Worm (Caenorhabditis elegans) whole organism, L1 larva: ENCODE results near the gene F07B10.4.

Experiments used
- C16A3.4 ChIP-seq: fragments of 150-350 bp; optimal IDR thresholded peaks from 2 replicates; lab custom pipeline; 2014; ENCODE audit warnings: missing biosample characterization, missing genetic modification characterization
- C34B4.2 ChIP-seq: sonication (generic microtip); optimal IDR thresholded peaks from 2 replicates; lab custom pipeline; 2017; ENCODE audit warnings: mild to moderate bottlenecking, missing genetic modification characterization, missing compliant biosample characterization
- F16B12.6 ChIP-seq: fragments of 150-350 bp; optimal IDR thresholded peaks from 2 replicates; lab custom pipeline; 2014; ENCODE audit warnings: missing biosample characterization, missing genetic modification characterization
- blmp-1 ChIP-seq: fragments of 150-350 bp; optimal IDR thresholded peaks from 2 replicates; lab custom pipeline; 2014; ENCODE audit warnings: missing biosample characterization, missing genetic modification characterization
- ceh-63 ChIP-seq: fragments of 200-800 bp; sonication (Bioruptor generic); optimal IDR thresholded peaks from 2 replicates; lab custom pipeline; 2018; ENCODE audit warnings: mild to moderate bottlenecking, missing genetic modification characterization, missing compliant biosample characterization
- ceh-82 ChIP-seq, 3 experiments: fragments of 150-350 bp in 1 of 3; sonication (generic microtip) in 2 of 3; optimal IDR thresholded peaks; 2 replicates each; lab custom pipeline; 2014 to 2017; ENCODE audit warnings: missing biosample characterization in 3 of 3, missing genetic modification characterization in 3 of 3
- ceh-88 ChIP-seq: fragments of 200-800 bp; sonication (Bioruptor generic); IDR thresholded peaks from 2 replicates; pipeline ENCODE4 v1.3.6; 2022; ENCODE audit warnings: missing genetic modification characterization, missing compliant biosample characterization
- ceh-90 ChIP-seq: sonication (generic microtip); optimal IDR thresholded peaks from 2 replicates; lab custom pipeline; 2016; ENCODE audit warnings: missing genetic modification characterization, missing compliant biosample characterization
- ces-1 ChIP-seq: fragments of 150-350 bp; optimal IDR thresholded peaks from 2 replicates; lab custom pipeline; 2014; ENCODE audit warnings: missing biosample characterization, missing genetic modification reagents, missing genetic modification characterization
- dpl-1 ChIP-seq, 3 experiments: fragments of 150-350 bp in 2 of 3; sonication (generic microtip) in 1 of 3; optimal IDR thresholded peaks; 2 replicates each; lab custom pipeline; 2014 to 2017; ENCODE audit warnings: missing biosample characterization in 3 of 3, missing genetic modification characterization in 3 of 3, missing genetic modification reagents in 3 of 3
- dsc-1 ChIP-seq: sonication (generic microtip); optimal IDR thresholded peaks from 2 replicates; lab custom pipeline; 2016; ENCODE audit warnings: mild to moderate bottlenecking, missing genetic modification characterization, missing compliant biosample characterization
- efl-1 ChIP-seq, 4 experiments: fragments of 150-350 bp; optimal IDR thresholded peaks in 3 of 4; peaks in 1 of 4; 1 replicate in 1 of 4; 2 replicates in 3 of 4; lab custom pipeline; 2014; ENCODE audit warnings: missing biosample characterization in 2 of 4, missing genetic modification characterization in 2 of 4, missing genetic modification reagents in 2 of 4
- elt-2 ChIP-seq: sonication (generic microtip); optimal IDR thresholded peaks from 2 replicates; lab custom pipeline; 2016; ENCODE audit warnings: missing genetic modification characterization, mild to moderate bottlenecking, inconsistent platforms, missing compliant biosample characterization, missing genetic modification reagents
- elt-3 ChIP-seq, 6 experiments: fragments of 150-350 bp in 1 of 6; sonication (generic microtip); optimal IDR thresholded peaks; 2 replicates each; lab custom pipeline; 2017 to 2018; ENCODE audit warnings: missing biosample characterization in 6 of 6, missing genetic modification characterization in 6 of 6, inconsistent platforms in 1 of 6
- grh-1 ChIP-seq: fragments of 200-800 bp; sonication (Bioruptor generic); IDR thresholded peaks from 2 replicates; pipeline ENCODE4 v1.3.6; 2022; ENCODE audit warnings: missing genetic modification reagents, missing genetic modification characterization, missing compliant biosample characterization
- hlh-4 ChIP-seq: sonication (generic microtip); optimal IDR thresholded peaks from 2 replicates; lab custom pipeline; 2016; ENCODE audit warnings: mild to moderate bottlenecking, missing genetic modification characterization, missing compliant biosample characterization
- irx-1 ChIP-seq: sonication (generic microtip); optimal IDR thresholded peaks from 2 replicates; lab custom pipeline; 2016; ENCODE audit warnings: missing genetic modification characterization, missing compliant biosample characterization
- isw-1 ChIP-seq: fragments of 200-800 bp; sonication (Bioruptor generic); IDR thresholded peaks from 2 replicates; pipeline ENCODE4 v1.3.6; 2022; ENCODE audit warnings: missing genetic modification characterization, missing compliant biosample characterization
- lin-13 ChIP-seq: fragments of 150-350 bp; optimal IDR thresholded peaks from 2 replicates; lab custom pipeline; 2014; ENCODE audit warnings: missing biosample characterization, missing genetic modification reagents, missing genetic modification characterization
- lin-14 ChIP-seq: fragments of 200-800 bp; sonication (Bioruptor generic); optimal IDR thresholded peaks from 2 replicates; lab custom pipeline; 2018; ENCODE audit warnings: mild to moderate bottlenecking, missing genetic modification characterization, moderate library complexity, missing compliant biosample characterization
- lsy-2 ChIP-seq, 2 experiments: fragments of 150-350 bp; optimal IDR thresholded peaks; 2 replicates each; lab custom pipeline; 2014; ENCODE audit warnings: missing biosample characterization in 2 of 2, missing genetic modification characterization in 2 of 2
- mef-2 ChIP-seq: fragments of 150-350 bp; optimal IDR thresholded peaks from 2 replicates; lab custom pipeline; 2014; ENCODE audit warnings: missing biosample characterization, missing genetic modification characterization
- mep-1 ChIP-seq: fragments of 150-350 bp; optimal IDR thresholded peaks from 2 replicates; lab custom pipeline; 2014; ENCODE audit warnings: missing biosample characterization, missing genetic modification characterization
- nhr-20 ChIP-seq: sonication (generic microtip); optimal IDR thresholded peaks from 2 replicates; lab custom pipeline; 2016; ENCODE audit warnings: mild to moderate bottlenecking, missing genetic modification characterization, missing compliant biosample characterization
- nhr-28 ChIP-seq: fragments of 150-350 bp; optimal IDR thresholded peaks from 2 replicates; lab custom pipeline; 2014; ENCODE audit warnings: missing biosample characterization, missing genetic modification characterization
- nhr-71 ChIP-seq: sonication (generic microtip); optimal IDR thresholded peaks from 2 replicates; lab custom pipeline; 2016; ENCODE audit warnings: mild to moderate bottlenecking, missing genetic modification characterization, moderate library complexity, missing compliant biosample characterization
- nhr-76 ChIP-seq: sonication (generic microtip); optimal IDR thresholded peaks from 2 replicates; lab custom pipeline; 2017; ENCODE audit warnings: missing biosample characterization, missing genetic modification characterization
- nhr-77 ChIP-seq: fragments of 150-350 bp; optimal IDR thresholded peaks from 2 replicates; lab custom pipeline; 2014; ENCODE audit warnings: missing biosample characterization, missing genetic modification characterization
- nhr-84 ChIP-seq: sonication (generic microtip); optimal IDR thresholded peaks from 2 replicates; lab custom pipeline; 2017; ENCODE audit warnings: missing biosample characterization, missing genetic modification characterization
- nhr-85 ChIP-seq: sonication (generic microtip); peaks from one replicate; lab custom pipeline; 2016; ENCODE audit warnings: missing genetic modification characterization, inconsistent platforms, missing compliant biosample characterization
- nhr-90 ChIP-seq: sonication (generic microtip); optimal IDR thresholded peaks from 2 replicates; lab custom pipeline; 2016; ENCODE audit warnings: mild to moderate bottlenecking, missing genetic modification characterization, missing compliant biosample characterization; ENCODE audit not compliant: poor library complexity
- pax-3 ChIP-seq: fragments of 200-800 bp; sonication (Bioruptor generic); optimal IDR thresholded peaks from 2 replicates; lab custom pipeline; 2018; ENCODE audit warnings: mild to moderate bottlenecking, missing genetic modification characterization, moderate library complexity, missing compliant biosample characterization
- rnt-1 ChIP-seq: sonication (generic microtip); optimal IDR thresholded peaks from 2 replicates; lab custom pipeline; 2016; ENCODE audit warnings: mild to moderate bottlenecking, missing genetic modification characterization, moderate library complexity, missing compliant biosample characterization
- snpc-4 ChIP-seq: fragments of 150-350 bp; optimal IDR thresholded peaks from 2 replicates; lab custom pipeline; 2014; ENCODE audit warnings: missing biosample characterization, missing genetic modification characterization
- snu-23 ChIP-seq: sonication (generic microtip); optimal IDR thresholded peaks from 2 replicates; lab custom pipeline; 2016; ENCODE audit warnings: missing genetic modification characterization, missing compliant biosample characterization
- tbx-2 ChIP-seq: sonication (generic microtip); optimal IDR thresholded peaks from 2 replicates; lab custom pipeline; 2016; ENCODE audit warnings: missing genetic modification characterization, missing compliant biosample characterization
- unc-130 ChIP-seq: fragments of 150-350 bp; optimal IDR thresholded peaks from 2 replicates; lab custom pipeline; 2017; ENCODE audit warnings: missing biosample characterization, missing genetic modification characterization, inconsistent platforms
- unc-62 ChIP-seq: fragments of 150-350 bp; optimal IDR thresholded peaks from 2 replicates; lab custom pipeline; 2014; ENCODE audit warnings: missing biosample characterization, missing genetic modification reagents, missing genetic modification characterization
- unc-98 ChIP-seq: fragments of 200-800 bp; sonication (Bioruptor generic); IDR thresholded peaks from 2 replicates; pipeline ENCODE4 v1.3.6; 2022; ENCODE audit warnings: missing genetic modification characterization, missing compliant biosample characterization
- zag-1 ChIP-seq: fragments of 150-350 bp; optimal IDR thresholded peaks from 2 replicates; lab custom pipeline; 2014; ENCODE audit warnings: missing biosample characterization, missing genetic modification characterization
- zip-4 ChIP-seq: fragments of 200-800 bp; sonication (Bioruptor generic); optimal IDR thresholded peaks from 2 replicates; lab custom pipeline; 2018; ENCODE audit warnings: mild to moderate bottlenecking, missing genetic modification characterization, moderate library complexity, missing compliant biosample characterization

F07B10.4 gene

ce11 chrV:11281414-11282209 is 18.7 kb upstream of the F07B10.4 start:
- peak in 1 of 2 experiments; percentile 11 for TF ChIP-seq lsy-2 (tag; optimal IDR thresholded peaks at IDR 0.05; lab: Kevin White, UChicago)
- TF ChIP-seq snu-23 (GFP tag; lab: Kevin White, UChicago): peak; percentile 46
- TF ChIP-seq nhr-85 (tag; lab: Kevin White, UChicago): peak; percentile 37
- TF ChIP-seq mep-1 (tag; lab: Kevin White, UChicago): peak; percentile 66
- peak; percentile 5 for TF ChIP-seq unc-130 (tag; lab: Kevin White, UChicago)
- TF ChIP-seq ceh-90 (tag; lab: Kevin White, UChicago): no peak
- peak; percentile 16 for TF ChIP-seq rnt-1
- peak; percentile 62 for TF ChIP-seq nhr-20 (tag; lab: Kevin White, UChicago)
- peak; percentile 97 for TF ChIP-seq blmp-1 (tag; lab: Kevin White, UChicago)
- no peak for TF ChIP-seq hlh-4 (tag; lab: Kevin White, UChicago)
- TF ChIP-seq efl-1 (optimal IDR thresholded peaks at IDR 0.05; lab: Kevin White, UChicago): peak; percentile 3 to 19
- TF ChIP-seq efl-1 (GFP tag; optimal IDR thresholded peaks at IDR 0.05 in 1 of 2; lab: Kevin White, UChicago): no peak
- TF ChIP-seq nhr-71 (tag; lab: Kevin White, UChicago): no peak
- TF ChIP-seq lin-14: peak; percentile 78
- TF ChIP-seq dpl-1 (GFP tag; optimal IDR thresholded peaks at IDR 0.05; lab: Kevin White, UChicago): peak in 1 of 3 experiments; percentile 9
- TF ChIP-seq ceh-82 (tag; optimal IDR thresholded peaks at IDR 0.05; lab: Kevin White, UChicago): peak in 1 of 3 experiments; percentile 8
- no peak for TF ChIP-seq ceh-63 (GFP tag; lab: Kevin White, UChicago)
- TF ChIP-seq irx-1: peak; percentile 21
- TF ChIP-seq elt-3 (tag; optimal IDR thresholded peaks at IDR 0.05; lab: Kevin White, UChicago): peak in 1 of 6 experiments; percentile 27

DNA sequence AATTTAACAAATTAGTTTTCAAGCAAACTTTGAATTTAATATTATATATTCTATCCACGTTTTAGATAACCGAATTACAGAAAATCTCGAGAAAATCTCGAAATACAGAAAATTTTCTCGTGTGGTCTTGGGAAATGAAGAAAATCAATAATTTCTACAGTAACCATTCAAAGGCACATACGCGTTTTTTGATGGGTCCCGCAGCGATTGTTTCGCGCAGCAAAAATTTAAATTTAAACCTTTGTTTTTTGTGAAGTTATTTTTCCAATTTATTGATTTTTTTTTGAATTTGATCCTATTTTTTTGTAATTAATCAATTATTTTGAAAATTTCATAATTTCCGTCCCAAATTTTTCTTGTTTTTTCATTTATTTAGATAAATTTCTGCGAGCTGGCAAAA is 16.6 kb upstream of the F07B10.4 start:
- TF ChIP-seq nhr-76 (tag; lab: Kevin White, UChicago): no peak
- no peak for TF ChIP-seq C16A3.4 (tag; lab: Kevin White, UChicago)
- TF ChIP-seq dsc-1 (tag; lab: Kevin White, UChicago): no peak
- no peak for TF ChIP-seq isw-1 (GFP tag; lab: Robert Waterston, UW)
- no peak for TF ChIP-seq ces-1 (GFP tag; lab: Kevin White, UChicago)
- no peak for TF ChIP-seq pax-3 (tag; lab: Kevin White, UChicago)
- TF ChIP-seq F16B12.6 (tag; lab: Kevin White, UChicago): no peak
- no peak for TF ChIP-seq tbx-2
- no peak for TF ChIP-seq zip-4 (GFP tag; lab: Kevin White, UChicago)
- TF ChIP-seq rnt-1: no peak
- no peak for TF ChIP-seq unc-98 (GFP tag; lab: Robert Waterston, UW)
- TF ChIP-seq elt-2 (tag; lab: Kevin White, UChicago): no peak
- TF ChIP-seq lin-13 (GFP tag; lab: Kevin White, UChicago): no peak
- TF ChIP-seq nhr-77: no peak
- no peak for TF ChIP-seq ceh-88
- no peak for TF ChIP-seq nhr-84 (tag; lab: Kevin White, UChicago)
- no peak for TF ChIP-seq mef-2 (tag; lab: Kevin White, UChicago)
- TF ChIP-seq ceh-63 (GFP tag; lab: Kevin White, UChicago): no peak
- TF ChIP-seq zag-1 (tag; lab: Kevin White, UChicago): no peak
- TF ChIP-seq, all 84 proteins: peak for 0

DNA sequence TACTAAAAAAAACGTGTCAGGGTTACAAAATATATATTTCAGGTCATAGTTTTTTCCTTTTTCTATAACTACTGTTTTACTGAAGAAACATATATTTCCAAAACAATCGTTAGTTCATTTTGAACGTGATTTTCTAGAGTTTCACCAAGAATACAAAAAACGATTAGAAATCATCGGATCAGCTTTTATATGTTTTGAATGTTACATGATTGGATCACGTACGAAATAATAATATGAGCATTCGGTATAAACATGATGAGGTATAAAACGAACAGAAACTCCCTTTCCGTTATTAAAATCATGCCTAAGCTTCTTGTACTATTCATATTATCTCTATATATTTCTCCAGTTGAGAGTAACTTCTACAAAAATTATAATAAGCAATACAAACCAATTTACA is 9.9 kb upstream of the F07B10.4 start, which contains the start of gene clec-223:
TSS of gene clec-223 (plus strand) at position 301 of the 400 bp plus-strand sequence.
- TF ChIP-seq elt-3 (tag; optimal IDR thresholded peaks at IDR 0.05; lab: Kevin White, UChicago) (no peak), C34B4.2 (tag; lab: Kevin White, UChicago) (no peak), blmp-1 (tag; lab: Kevin White, UChicago) (no peak), unc-130 (tag; lab: Kevin White, UChicago) (no peak), grh-1 (no peak), snpc-4 (tag; lab: Kevin White, UChicago) (no peak), ceh-90 (tag; lab: Kevin White, UChicago) (no peak), unc-62 (GFP tag; lab: Kevin White, UChicago) (no peak), isw-1 (GFP tag; lab: Robert Waterston, UW) (no peak), dsc-1 (tag; lab: Kevin White, UChicago) (no peak), nhr-90 (tag; lab: Kevin White, UChicago) (no peak), nhr-28 (tag; lab: Kevin White, UChicago) (no peak)
- TF ChIP-seq, all 84 proteins: peak for 0
